Worm (Caenorhabditis elegans) whole organism, L4 larva: Measurements from ENCODE around the gene ins-3.

Experiments
- F44E2.7 ChIP-seq: fragments of 200-800 bp; sonication (Bioruptor generic); IDR thresholded peaks from 2 replicates; pipeline ENCODE4 v2.1.2; 2022; ENCODE audit warnings: missing genetic modification characterization, missing compliant biosample characterization
- T20F7.1 ChIP-seq: fragments of 200-800 bp; sonication (Bioruptor generic); optimal IDR thresholded peaks from 2 replicates; lab custom pipeline; 2018; ENCODE audit warnings: mild to moderate bottlenecking, missing genetic modification characterization, missing compliant biosample characterization
- T26A8.4 ChIP-seq: fragments of 200-800 bp; sonication (Bioruptor generic); IDR thresholded peaks from 2 replicates; pipeline ENCODE4 v1.3.6; 2022; ENCODE audit warnings: missing genetic modification characterization, missing compliant biosample characterization
- Y105C5A.15 ChIP-seq: fragments of 200-800 bp; sonication (Bioruptor generic); IDR thresholded peaks from 2 replicates; pipeline ENCODE4 v1.3.6; 2022; ENCODE audit warnings: missing genetic modification characterization, missing compliant biosample characterization
- ZK546.5 ChIP-seq, 2 experiments: sonication (generic microtip); optimal IDR thresholded peaks; 2 replicates each; lab custom pipeline; 2017; ENCODE audit warnings: missing biosample characterization in 2 of 2, missing genetic modification characterization in 2 of 2
- ces-1 ChIP-seq: fragments of 150-350 bp; sonication (generic microtip); optimal IDR thresholded peaks from 4 replicates; lab custom pipeline; 2014; ENCODE audit warnings: missing biosample characterization, missing genetic modification reagents, missing genetic modification characterization
- cey-2 ChIP-seq: sonication (generic microtip); optimal IDR thresholded peaks from 3 replicates; lab custom pipeline; 2017; ENCODE audit warnings: missing genetic modification characterization, mild to moderate bottlenecking, missing compliant biosample characterization, antibody characterized with exemption, borderline replicate concordance; ENCODE audit not compliant: insufficient read depth
- ctbp-1 ChIP-seq: fragments of 200-800 bp; sonication (Bioruptor generic); IDR thresholded peaks from 2 replicates; pipeline ENCODE4 v1.3.6; 2022; ENCODE audit warnings: missing genetic modification reagents, missing genetic modification characterization, missing compliant biosample characterization
- daf-16 ChIP-seq, 3 experiments: sonication (generic microtip); optimal IDR thresholded peaks; 2 replicates each; lab custom pipeline; 2016 to 2017; ENCODE audit warnings: missing genetic modification characterization in 3 of 3, missing genetic modification reagents in 3 of 3, mild to moderate bottlenecking in 2 of 3, missing compliant biosample characterization in 2 of 3, missing biosample characterization in 1 of 3, moderate library complexity in 1 of 3
- daf-8 ChIP-seq: fragments of 200-800 bp; sonication (Bioruptor generic); IDR thresholded peaks from 2 replicates; pipeline ENCODE4 v1.3.6; 2022; ENCODE audit warnings: missing genetic modification characterization, missing compliant biosample characterization
- dmd-6 ChIP-seq: fragments of 200-800 bp; sonication (Bioruptor generic); IDR thresholded peaks from 2 replicates; pipeline ENCODE4 v1.3.6; 2022; ENCODE audit warnings: missing genetic modification reagents, missing genetic modification characterization, missing compliant biosample characterization
- dve-1 ChIP-seq: sonication (generic microtip); optimal IDR thresholded peaks from 2 replicates; lab custom pipeline; 2017; ENCODE audit warnings: antibody characterized with exemption, mild to moderate bottlenecking, missing genetic modification characterization, missing compliant biosample characterization; ENCODE audit not compliant: insufficient read depth
- hif-1 ChIP-seq, 2 experiments: sonication (generic microtip); optimal IDR thresholded peaks; 2 replicates each; lab custom pipeline; 2016 to 2017; ENCODE audit warnings: missing compliant biosample characterization in 2 of 2, missing genetic modification characterization in 2 of 2, missing genetic modification reagents in 2 of 2, missing genotype in 2 of 2, mild to moderate bottlenecking in 1 of 2
- hlh-11 ChIP-seq: fragments of 200-800 bp; sonication (Bioruptor generic); optimal IDR thresholded peaks from 2 replicates; lab custom pipeline; 2018; ENCODE audit warnings: mild to moderate bottlenecking, missing genetic modification characterization, missing compliant biosample characterization
- hlh-30 ChIP-seq: sonication (generic microtip); optimal IDR thresholded peaks from 2 replicates; lab custom pipeline; 2017; ENCODE audit warnings: antibody characterized with exemption, mild to moderate bottlenecking, missing genetic modification characterization, missing compliant biosample characterization; ENCODE audit not compliant: insufficient read depth
- hmg-1.1 ChIP-seq: fragments of 200-800 bp; sonication (Bioruptor generic); IDR thresholded peaks from 2 replicates; pipeline ENCODE4 v1.3.6; 2022; ENCODE audit warnings: missing genetic modification reagents, missing genetic modification characterization, missing compliant biosample characterization
- jun-1 ChIP-seq: fragments of 150-350 bp; optimal IDR thresholded peaks from 2 replicates; lab custom pipeline; 2014; ENCODE audit warnings: missing biosample characterization, missing genetic modification reagents, missing genetic modification characterization
- lin-1 ChIP-seq: fragments of 200-800 bp; sonication (Bioruptor generic); IDR thresholded peaks from 2 replicates; pipeline ENCODE4 v1.3.6; 2022; ENCODE audit warnings: missing genetic modification reagents, missing genetic modification characterization, missing compliant biosample characterization
- lin-13 ChIP-seq: fragments of 150-350 bp; optimal IDR thresholded peaks from 2 replicates; lab custom pipeline; 2014; ENCODE audit warnings: missing biosample characterization, missing genetic modification reagents, missing genetic modification characterization
- lin-15B ChIP-seq: fragments of 150-350 bp; sonication (generic microtip); optimal IDR thresholded peaks from 3 replicates; lab custom pipeline; 2014; ENCODE audit warnings: missing biosample characterization, missing genetic modification characterization
- lin-29 ChIP-seq: fragments of 200-800 bp; sonication (Bioruptor generic); IDR thresholded peaks from 2 replicates; pipeline ENCODE4 v1.3.6; 2022; ENCODE audit warnings: missing genetic modification reagents, missing genetic modification characterization, missing compliant biosample characterization
- lsy-2 ChIP-seq, 2 experiments: fragments of 150-350 bp in 1 of 2; sonication (generic microtip) in 1 of 2; optimal IDR thresholded peaks; 2 replicates each; lab custom pipeline; 2014 to 2017; ENCODE audit warnings: missing biosample characterization in 2 of 2, missing genetic modification characterization in 2 of 2
- madf-5 ChIP-seq, 2 experiments: fragments of 200-800 bp; sonication (Bioruptor generic); IDR thresholded peaks; 2 replicates each; pipeline ENCODE4 v1.3.6; 2022; ENCODE audit warnings: missing compliant biosample characterization in 2 of 2, missing genetic modification characterization in 2 of 2
- madf-9 ChIP-seq: fragments of 200-800 bp; sonication (Bioruptor generic); conservative IDR thresholded peaks from 2 replicates; pipeline ENCODE4 v1.3.6; 2022; ENCODE audit warnings: missing genetic modification reagents, missing genetic modification characterization, missing compliant biosample characterization
- mdt-29 ChIP-seq: fragments of 200-800 bp; sonication (Bioruptor generic); IDR thresholded peaks from 2 replicates; pipeline ENCODE4 v1.3.6; 2022; ENCODE audit warnings: missing genetic modification reagents, missing genetic modification characterization, missing compliant biosample characterization
- mes-2 ChIP-seq: sonication (generic microtip); optimal IDR thresholded peaks from 2 replicates; lab custom pipeline; 2016; ENCODE audit warnings: missing genotype, mild to moderate bottlenecking, missing genetic modification characterization, missing compliant biosample characterization; ENCODE audit not compliant: poor library complexity, severe bottlenecking
- mxl-2 ChIP-seq: fragments of 200-800 bp; sonication (Bioruptor generic); conservative IDR thresholded peaks from 2 replicates; pipeline ENCODE4 v1.3.6; 2022; ENCODE audit warnings: missing genetic modification reagents, missing genetic modification characterization, missing compliant biosample characterization
- nhr-10 ChIP-seq: fragments of 150-350 bp; optimal IDR thresholded peaks from 2 replicates; lab custom pipeline; 2014; ENCODE audit warnings: missing biosample characterization, missing genetic modification characterization
- nhr-102 ChIP-seq: sonication (generic microtip); optimal IDR thresholded peaks from 2 replicates; lab custom pipeline; 2016; ENCODE audit warnings: mild to moderate bottlenecking, missing genetic modification characterization, moderate library complexity, missing compliant biosample characterization
- nhr-11 ChIP-seq: fragments of 150-350 bp; optimal IDR thresholded peaks from 2 replicates; lab custom pipeline; 2014; ENCODE audit warnings: missing biosample characterization, missing genetic modification characterization
- nhr-237 ChIP-seq: sonication (generic microtip); optimal IDR thresholded peaks from 2 replicates; lab custom pipeline; 2017; ENCODE audit warnings: missing biosample characterization, missing genetic modification characterization
- nhr-25 ChIP-seq: sonication (generic microtip); optimal IDR thresholded peaks from 2 replicates; lab custom pipeline; 2017; ENCODE audit warnings: missing genetic modification characterization, mild to moderate bottlenecking, missing compliant biosample characterization, antibody characterized with exemption, moderate library complexity, borderline replicate concordance; ENCODE audit not compliant: insufficient read depth
- nhr-28 ChIP-seq: fragments of 150-350 bp; optimal IDR thresholded peaks from 2 replicates; lab custom pipeline; 2014; ENCODE audit warnings: missing biosample characterization, missing genetic modification characterization
- nhr-42 ChIP-seq: fragments of 200-800 bp; sonication (Bioruptor generic); IDR thresholded peaks from 2 replicates; pipeline ENCODE4 v1.3.6; 2022; ENCODE audit warnings: missing genetic modification characterization, missing compliant biosample characterization
- nhr-48 ChIP-seq: sonication (generic microtip); optimal IDR thresholded peaks from 2 replicates; lab custom pipeline; 2016; ENCODE audit warnings: mild to moderate bottlenecking, missing genetic modification characterization, missing compliant biosample characterization
- nhr-76 ChIP-seq: fragments of 150-350 bp; optimal IDR thresholded peaks from 2 replicates; lab custom pipeline; 2014; ENCODE audit warnings: missing biosample characterization, missing genetic modification characterization
- nhr-77 ChIP-seq: fragments of 150-350 bp; optimal IDR thresholded peaks from 2 replicates; lab custom pipeline; 2014; ENCODE audit warnings: missing biosample characterization, missing genetic modification characterization
- php-3 ChIP-seq: fragments of 200-800 bp; sonication (Bioruptor generic); IDR thresholded peaks from 2 replicates; pipeline ENCODE4 v1.3.6; 2022; ENCODE audit warnings: missing genetic modification reagents, missing genetic modification characterization, missing compliant biosample characterization
- pqm-1 ChIP-seq: sonication (generic microtip); optimal IDR thresholded peaks from 2 replicates; lab custom pipeline; 2017; ENCODE audit warnings: missing biosample characterization, missing genetic modification characterization
- sdz-12 ChIP-seq: fragments of 200-800 bp; sonication (Bioruptor generic); optimal IDR thresholded peaks from 2 replicates; lab custom pipeline; 2018; ENCODE audit warnings: mild to moderate bottlenecking, missing genetic modification characterization, missing compliant biosample characterization
- snpc-1.2 ChIP-seq: fragments of 200-800 bp; sonication (Bioruptor generic); IDR thresholded peaks from 2 replicates; pipeline ENCODE4 v1.3.6; 2022; ENCODE audit warnings: missing genetic modification reagents, missing genetic modification characterization, missing compliant biosample characterization
- spr-3 ChIP-seq: fragments of 200-800 bp; sonication (Bioruptor generic); optimal IDR thresholded peaks from 2 replicates; lab custom pipeline; 2018; ENCODE audit warnings: mild to moderate bottlenecking, missing genetic modification characterization, missing compliant biosample characterization
- tra-1 ChIP-seq: fragments of 200-800 bp; sonication (Bioruptor generic); IDR thresholded peaks from 2 replicates; pipeline ENCODE4 v1.3.6; 2022; ENCODE audit warnings: missing genetic modification reagents, missing genetic modification characterization, missing compliant biosample characterization
- unc-130 ChIP-seq: sonication (generic microtip); optimal IDR thresholded peaks from 2 replicates; lab custom pipeline; 2016; ENCODE audit warnings: missing genetic modification reagents, missing genetic modification characterization, missing compliant biosample characterization
- zfp-2 ChIP-seq: sonication (generic microtip); optimal IDR thresholded peaks from 2 replicates; lab custom pipeline; 2016; ENCODE audit warnings: mild to moderate bottlenecking, missing genetic modification characterization, missing compliant biosample characterization
- ztf-7 ChIP-seq: fragments of 150-350 bp; optimal IDR thresholded peaks from 2 replicates; lab custom pipeline; 2014; ENCODE audit warnings: missing biosample characterization, missing genetic modification characterization

ins-3 gene

DNA sequence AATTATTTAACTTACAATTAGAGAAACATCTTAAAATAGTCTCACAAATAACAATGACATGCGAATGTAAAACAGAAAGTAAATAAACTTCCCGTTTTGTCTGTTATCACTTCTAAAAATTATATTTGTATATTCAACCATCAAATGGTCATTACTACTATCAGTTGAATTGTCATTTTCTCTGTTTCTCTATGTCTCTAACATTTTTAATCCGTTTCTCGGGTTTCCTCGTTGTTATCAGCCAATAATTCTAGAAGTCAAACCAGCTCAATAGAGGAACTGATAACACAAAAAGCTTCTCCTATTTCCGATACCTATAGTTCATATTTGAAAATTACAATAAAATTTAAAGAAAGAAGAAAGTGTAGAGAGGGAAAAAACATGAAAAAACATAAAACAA lies 36.1 kb upstream of the ins-3 start (continued):
- peak; percentile 75 for TF ChIP-seq cey-2 (tag; lab: Kevin White, UChicago)
- TF ChIP-seq lin-15B (tag; lab: Kevin White, UChicago): no peak
- no peak for TF ChIP-seq T26A8.4 (GFP tag; lab: Robert Waterston, UW)
- peak; percentile 4 for TF ChIP-seq jun-1 (tag; lab: Kevin White, UChicago)
- no peak for TF ChIP-seq nhr-237 (tag; lab: Kevin White, UChicago)
- no peak for TF ChIP-seq ctbp-1
- TF ChIP-seq daf-8 (GFP tag; lab: Robert Waterston, UW): no peak
- peak; percentile 88 for TF ChIP-seq nhr-77 (tag; lab: Kevin White, UChicago)
- peak; percentile 94 for TF ChIP-seq nhr-28 (tag; lab: Kevin White, UChicago)
- TF ChIP-seq sdz-12 (GFP tag; lab: Kevin White, UChicago): no peak
- no peak for TF ChIP-seq madf-9 (GFP tag; lab: Robert Waterston, UW)
- TF ChIP-seq nhr-25 (tag; lab: Kevin White, UChicago): no peak
- peak; percentile 66 for TF ChIP-seq nhr-48 (tag; lab: Kevin White, UChicago)
- TF ChIP-seq pqm-1 (tag; lab: Kevin White, UChicago): peak; percentile 100
- peak; percentile 97 for TF ChIP-seq lin-1 (GFP tag; lab: Robert Waterston, UW)
- TF ChIP-seq dve-1 (tag; lab: Kevin White, UChicago): peak; percentile 99
- no peak for TF ChIP-seq nhr-76
- TF ChIP-seq lsy-2 (tag; optimal IDR thresholded peaks at IDR 0.05; lab: Kevin White, UChicago): peak in 1 of 2 experiments; percentile 62
- peak; percentile 94; the same call in 1 of the 2 replicates for TF ChIP-seq dmd-6 (GFP tag; lab: Robert Waterston, UW)
- TF ChIP-seq hlh-11 (tag; lab: Kevin White, UChicago): peak; percentile 92
- peak; percentile 93 for TF ChIP-seq tra-1 (GFP tag; lab: Robert Waterston, UW)
- peak; percentile 53 for TF ChIP-seq hlh-30 (tag; lab: Kevin White, UChicago)
- no peak for TF ChIP-seq ces-1 (GFP tag; lab: Kevin White, UChicago)
- TF ChIP-seq F44E2.7 (GFP tag; lab: Robert Waterston, UW): no peak

DNA sequence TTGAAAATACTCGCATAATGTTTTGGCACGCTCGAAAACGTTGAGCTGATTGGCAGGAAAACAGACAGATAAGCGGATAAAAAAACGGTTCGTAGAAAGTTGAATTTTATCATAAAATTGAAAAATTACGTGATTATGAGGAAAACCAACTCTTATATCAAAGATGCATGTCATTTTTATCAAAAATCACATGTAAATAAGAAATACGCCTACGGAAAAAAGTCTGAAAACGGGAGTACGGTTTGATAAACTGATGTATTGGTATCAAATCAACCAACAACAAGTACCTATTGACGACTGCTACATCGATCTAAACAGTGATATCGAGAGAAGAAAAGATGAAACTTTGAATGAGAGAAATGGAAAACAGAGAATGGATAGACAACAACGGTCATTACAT lies 35.1 kb upstream of the ins-3 start:
- TF ChIP-seq mdt-29 (no peak), Y105C5A.15 (GFP tag; lab: Robert Waterston, UW) (no peak), zfp-2 (no peak), ztf-7 (tag; lab: Kevin White, UChicago) (no peak), php-3 (GFP tag; lab: Robert Waterston, UW) (0 out of 2 replicates have a peak, but pooled peaks have one; percentile 25), nhr-48 (tag; lab: Kevin White, UChicago) (no peak), nhr-42 (GFP tag; lab: Robert Waterston, UW) (no peak), daf-16 (GFP tag; optimal IDR thresholded peaks at IDR 0.05; lab: Kevin White, UChicago) (no peak), daf-16 (tag; optimal IDR thresholded peaks at IDR 0.05; lab: Kevin White, UChicago) (peak; percentile 99), tra-1 (GFP tag; lab: Robert Waterston, UW) (0 out of 2 replicates have a peak, but pooled peaks have one; percentile 34), hmg-1.1 (GFP tag; lab: Robert Waterston, UW) (no peak), ctbp-1 (no peak), dmd-6 (GFP tag; lab: Robert Waterston, UW) (peak; percentile 69), hif-1 (tag; optimal IDR thresholded peaks at IDR 0.05; lab: Kevin White, UChicago) (peak in 1 of 2 experiments; percentile 63), hlh-11 (tag; lab: Kevin White, UChicago) (peak; percentile 64), nhr-11 (tag; lab: Kevin White, UChicago) (no peak), snpc-1.2 (no peak), nhr-102 (tag; lab: Kevin White, UChicago) (peak; percentile 7), lin-29 (GFP tag; lab: Robert Waterston, UW) (no peak), spr-3 (GFP tag; lab: Kevin White, UChicago) (no peak), nhr-76 (no peak), mes-2 (no peak), dve-1 (tag; lab: Kevin White, UChicago) (peak; percentile 59), ces-1 (GFP tag; lab: Kevin White, UChicago) (no peak), nhr-28 (tag; lab: Kevin White, UChicago) (peak; percentile 32), T20F7.1 (GFP tag; lab: Kevin White, UChicago) (no peak), pqm-1 (tag; lab: Kevin White, UChicago) (peak; percentile 46), ZK546.5 (tag; optimal IDR thresholded peaks at IDR 0.05; lab: Kevin White, UChicago) (no peak), lin-15B (tag; lab: Kevin White, UChicago) (no peak), madf-5 (GFP tag; IDR thresholded peaks at IDR 0.05; lab: Robert Waterston, UW) (no peak), mxl-2 (no peak), unc-130 (GFP tag; lab: Kevin White, UChicago) (no peak), jun-1 (tag; lab: Kevin White, UChicago) (no peak), lin-13 (no peak), nhr-10 (tag; lab: Kevin White, UChicago) (no peak)
